Fruit fly (Drosophila melanogaster) whole organism, embryonic: ENCODE results near the gene IntS6.
A peak's percentile ranks its signal among the peaks of the same experiment; 100 is the strongest.

ENCODE experiments used
- CG11398 ChIP-seq: fragments of 200-800 bp; sonication (Bioruptor generic); optimal IDR thresholded peaks from 2 replicates; lab custom pipeline; 2016; ENCODE audit warnings: missing biosample characterization, missing genetic modification characterization
- CG11723 ChIP-seq: fragments of 200-800 bp; sonication (Bioruptor generic); optimal IDR thresholded peaks from 2 replicates; lab custom pipeline; 2017; ENCODE audit warnings: missing biosample characterization, mild to moderate bottlenecking, missing genetic modification characterization
- CG12071 ChIP-seq: fragments of 200-800 bp; sonication (Bioruptor generic); optimal IDR thresholded peaks from 3 replicates; lab custom pipeline; 2018; ENCODE audit warnings: missing biosample characterization, mild to moderate bottlenecking, missing genetic modification characterization
- CG12219 ChIP-seq: fragments of 200-800 bp; sonication (Bioruptor generic); optimal IDR thresholded peaks from 3 replicates; lab custom pipeline; 2018; ENCODE audit warnings: missing biosample characterization, mild to moderate bottlenecking, missing genetic modification characterization
- CG14014 ChIP-seq: fragments of 200-800 bp; sonication (Bioruptor generic); IDR thresholded peaks from 2 replicates; pipeline ENCODE4 v1.3.6; 2022; ENCODE audit warnings: missing biosample characterization, missing genetic modification characterization
- CG14710 ChIP-seq: fragments of 200-800 bp; sonication (Bioruptor generic); optimal IDR thresholded peaks from 3 replicates; lab custom pipeline; 2019; ENCODE audit warnings: missing biosample characterization, mild to moderate bottlenecking, missing genetic modification characterization, moderate library complexity
- CG15011 ChIP-seq: fragments of 200-800 bp; sonication (Bioruptor generic); optimal IDR thresholded peaks from 3 replicates; lab custom pipeline; 2018; ENCODE audit warnings: missing biosample characterization, mild to moderate bottlenecking, missing genetic modification characterization
- CG15269 ChIP-seq: fragments of 200-800 bp; sonication (Bioruptor generic); optimal IDR thresholded peaks from 2 replicates; lab custom pipeline; 2018; ENCODE audit warnings: missing biosample characterization, mild to moderate bottlenecking, missing genetic modification characterization, moderate library complexity
- CG15479 ChIP-seq: fragments of 200-800 bp; sonication (Bioruptor generic); optimal IDR thresholded peaks from 3 replicates; lab custom pipeline; 2019; ENCODE audit warnings: missing biosample characterization, mild to moderate bottlenecking, missing genetic modification characterization, moderate library complexity
- CG16779 ChIP-seq: fragments of 200-800 bp; sonication (Bioruptor generic); IDR thresholded peaks from 2 replicates; pipeline ENCODE4 v1.3.6; 2022; ENCODE audit warnings: missing biosample characterization, missing genetic modification characterization
- CG16863 ChIP-seq: fragments of 200-800 bp; sonication (Bioruptor generic); optimal IDR thresholded peaks from 3 replicates; lab custom pipeline; 2016; ENCODE audit warnings: missing biosample characterization, missing genetic modification characterization
- CG17186 ChIP-seq: fragments of 200-800 bp; sonication (Bioruptor generic); optimal IDR thresholded peaks from 3 replicates; lab custom pipeline; 2017; ENCODE audit warnings: missing biosample characterization, missing genetic modification reagents, missing genetic modification characterization
- CG1832 ChIP-seq: fragments of 200-800 bp; sonication (Bioruptor generic); optimal IDR thresholded peaks from 2 replicates; lab custom pipeline; 2017; ENCODE audit warnings: missing biosample characterization, mild to moderate bottlenecking, missing genetic modification characterization, inconsistent platforms
- CG33557 ChIP-seq: fragments of 200-800 bp; sonication (Bioruptor generic); optimal IDR thresholded peaks from 2 replicates; lab custom pipeline; 2019; ENCODE audit warnings: missing biosample characterization, mild to moderate bottlenecking, missing genetic modification characterization, moderate library complexity
- CG34422 ChIP-seq: fragments of 200-800 bp; sonication (Bioruptor generic); IDR thresholded peaks from 3 replicates; pipeline ENCODE4 v1.3.6; 2022; ENCODE audit warnings: missing biosample characterization, missing genetic modification characterization
- CG3847 ChIP-seq: fragments of 200-800 bp; sonication (Bioruptor generic); IDR thresholded peaks from 2 replicates; pipeline ENCODE4 v1.3.6; 2022; ENCODE audit warnings: missing biosample characterization, missing genetic modification characterization
- CG3995 ChIP-seq: fragments of 200-800 bp; sonication (Bioruptor generic); optimal IDR thresholded peaks from 3 replicates; lab custom pipeline; 2016; ENCODE audit warnings: missing biosample characterization, missing genetic modification characterization
- CG5953 ChIP-seq: fragments of 200-800 bp; sonication (Bioruptor generic); IDR thresholded peaks from 2 replicates; pipeline ENCODE4 v1.3.6; 2022; ENCODE audit warnings: missing biosample characterization, missing genetic modification characterization
- CG6689 ChIP-seq: fragments of 200-800 bp; sonication (Bioruptor generic); IDR thresholded peaks from 2 replicates; pipeline ENCODE4 v1.3.6; 2022; ENCODE audit warnings: missing biosample characterization, missing genetic modification characterization
- CG7745 ChIP-seq: fragments of 200-800 bp; sonication (Bioruptor generic); optimal IDR thresholded peaks from 2 replicates; lab custom pipeline; 2018; ENCODE audit warnings: missing biosample characterization, mild to moderate bottlenecking, missing genetic modification characterization, moderate library complexity
- CHES-1-like ChIP-seq: fragments of 200-800 bp; sonication (Bioruptor generic); optimal IDR thresholded peaks from 2 replicates; lab custom pipeline; 2016; ENCODE audit warnings: missing biosample characterization, missing genetic modification characterization
- CTCF ChIP-seq: fragments of 200-800 bp; sonication (Bioruptor generic); optimal IDR thresholded peaks from 2 replicates; lab custom pipeline; 2017; ENCODE audit warnings: missing biosample characterization, mild to moderate bottlenecking, missing genetic modification characterization, moderate library complexity
- CkIIα-i1 ChIP-seq: fragments of 200-800 bp; sonication (Bioruptor generic); IDR thresholded peaks from 2 replicates; pipeline ENCODE4 v1.3.6; 2022; ENCODE audit warnings: missing biosample characterization, missing genetic modification characterization
- CoRest ChIP-seq: fragments of 200-800 bp; sonication (Bioruptor generic); optimal IDR thresholded peaks from 3 replicates; lab custom pipeline; 2018; ENCODE audit warnings: missing biosample characterization, mild to moderate bottlenecking, missing genetic modification characterization, moderate library complexity
- Eip74EF ChIP-seq, 2 experiments: fragments of 200-800 bp in 1 of 2; fragments of >200 bp in 1 of 2; sonication (Bioruptor generic) in 1 of 2; optimal IDR thresholded peaks; 2 replicates each; lab custom pipeline; 2017 to 2019; ENCODE audit warnings: missing biosample characterization in 2 of 2, missing genetic modification characterization in 2 of 2, mild to moderate bottlenecking in 1 of 2, moderate library complexity in 1 of 2
- Gsc ChIP-seq: fragments of 200-800 bp; sonication (Bioruptor generic); IDR thresholded peaks from 2 replicates; pipeline ENCODE4 v1.3.6; 2022; ENCODE audit warnings: missing biosample characterization, missing genetic modification characterization
- Jarid2 ChIP-seq: fragments of 200-800 bp; sonication (Bioruptor generic); optimal IDR thresholded peaks from 3 replicates; lab custom pipeline; 2017; ENCODE audit warnings: mild to moderate bottlenecking, missing biosample characterization, missing genetic modification reagents, missing genetic modification characterization
- Sin3A ChIP-seq: fragments of >200 bp; optimal IDR thresholded peaks from 2 replicates; lab custom pipeline; 2018
- Sry-δ ChIP-seq: fragments of 200-800 bp; sonication (Bioruptor generic); optimal IDR thresholded peaks from 2 replicates; lab custom pipeline; 2016; ENCODE audit warnings: missing biosample characterization, missing genetic modification characterization
- Usf ChIP-seq: fragments of 200-800 bp; sonication (Bioruptor generic); optimal IDR thresholded peaks from 2 replicates; lab custom pipeline; 2017; ENCODE audit warnings: missing genotype, missing biosample characterization, missing genetic modification characterization
- ap ChIP-seq: fragments of 200-800 bp; sonication (Bioruptor generic); IDR thresholded peaks from 2 replicates; pipeline ENCODE4 v1.3.6; 2022; ENCODE audit warnings: missing biosample characterization, missing genetic modification characterization
- ash1 ChIP-seq: fragments of 200-800 bp; sonication (Bioruptor generic); optimal IDR thresholded peaks from 2 replicates; lab custom pipeline; 2018; ENCODE audit warnings: missing biosample characterization, mild to moderate bottlenecking, missing genetic modification characterization
- bowl ChIP-seq: fragments of 200-800 bp; sonication (Bioruptor generic); IDR thresholded peaks from 2 replicates; pipeline ENCODE4 v1.3.6; 2022; ENCODE audit warnings: missing biosample characterization, missing genetic modification characterization
- cg ChIP-seq: fragments of 200-800 bp; sonication (Bioruptor generic); optimal IDR thresholded peaks from 3 replicates; lab custom pipeline; 2019; ENCODE audit warnings: missing biosample characterization, mild to moderate bottlenecking, missing genetic modification characterization, moderate library complexity
- croc ChIP-seq: fragments of 200-800 bp; sonication (Bioruptor generic); conservative IDR thresholded peaks from 3 replicates; pipeline ENCODE4 v1.3.6; 2022; ENCODE audit warnings: missing biosample characterization, missing genetic modification characterization
- crp ChIP-seq, 2 experiments: fragments of 200-800 bp; sonication (Bioruptor generic); optimal IDR thresholded peaks; 2 replicates in 1 of 2; 3 replicates in 1 of 2; lab custom pipeline; 2017; ENCODE audit warnings: missing biosample characterization in 2 of 2, missing genetic modification characterization in 2 of 2, mild to moderate bottlenecking in 1 of 2, moderate library complexity in 1 of 2
- da ChIP-seq: fragments of 200-800 bp; sonication (Bioruptor generic); optimal IDR thresholded peaks from 2 replicates; lab custom pipeline; 2016; ENCODE audit warnings: missing biosample characterization, missing genetic modification characterization
- dm ChIP-seq: fragments of 200-800 bp; sonication (Bioruptor generic); optimal IDR thresholded peaks from 3 replicates; lab custom pipeline; 2016; ENCODE audit warnings: missing biosample characterization, missing genetic modification characterization
- en ChIP-seq: fragments of 200-800 bp; sonication (Bioruptor generic); optimal IDR thresholded peaks from 2 replicates; lab custom pipeline; 2016; ENCODE audit warnings: missing biosample characterization, missing genetic modification characterization
- fu2 ChIP-seq: fragments of 200-800 bp; sonication (Bioruptor generic); optimal IDR thresholded peaks from 2 replicates; lab custom pipeline; 2016; ENCODE audit warnings: missing biosample characterization, missing genetic modification characterization
- gfzf ChIP-seq: fragments of 200-800 bp; sonication (Bioruptor generic); optimal IDR thresholded peaks from 2 replicates; lab custom pipeline; 2016; ENCODE audit warnings: missing biosample characterization, mild to moderate bottlenecking, missing genetic modification characterization, moderate library complexity
- gt ChIP-seq: fragments of 200-800 bp; sonication (Bioruptor generic); IDR thresholded peaks from 2 replicates; pipeline ENCODE4 v1.3.6; 2022; ENCODE audit warnings: missing biosample characterization, missing genetic modification characterization
- jumu ChIP-seq: fragments of 200-800 bp; sonication (Bioruptor generic); optimal IDR thresholded peaks from 3 replicates; lab custom pipeline; 2016; ENCODE audit warnings: missing biosample characterization, missing genetic modification characterization
- mld ChIP-seq: fragments of 200-800 bp; sonication (Bioruptor generic); IDR thresholded peaks from 3 replicates; pipeline ENCODE4 v1.3.6; 2022; ENCODE audit warnings: missing biosample characterization, missing genetic modification characterization; ENCODE audit not compliant: partially characterized antibody
- pita ChIP-seq: fragments of 200-800 bp; sonication (Bioruptor generic); optimal IDR thresholded peaks from 2 replicates; lab custom pipeline; 2017; ENCODE audit warnings: missing biosample characterization, mild to moderate bottlenecking, missing genetic modification characterization
- scrt ChIP-seq: fragments of 200-800 bp; sonication (Bioruptor generic); optimal IDR thresholded peaks from 2 replicates; lab custom pipeline; 2018; ENCODE audit warnings: missing biosample characterization, mild to moderate bottlenecking, missing genetic modification characterization, moderate library complexity
- seq ChIP-seq: fragments of 200-800 bp; sonication (Bioruptor generic); IDR thresholded peaks from 2 replicates; pipeline ENCODE4 v1.3.6; 2022; ENCODE audit warnings: missing biosample characterization, missing genetic modification characterization
- tin ChIP-seq: fragments of 200-800 bp; sonication (Bioruptor generic); optimal IDR thresholded peaks from 3 replicates; lab custom pipeline; 2016; ENCODE audit warnings: missing biosample characterization, missing genetic modification characterization
- vnd ChIP-seq: fragments of 200-800 bp; sonication (Bioruptor generic); IDR thresholded peaks from 3 replicates; pipeline ENCODE4 v1.3.6; 2022; ENCODE audit warnings: missing biosample characterization, missing genetic modification characterization; ENCODE audit not compliant: partially characterized antibody
- yki ChIP-seq: fragments of >200 bp; optimal IDR thresholded peaks from 3 replicates; lab custom pipeline; 2018
- zen ChIP-seq: fragments of 200-800 bp; sonication (Bioruptor generic); optimal IDR thresholded peaks from 3 replicates; lab custom pipeline; 2018; ENCODE audit warnings: missing biosample characterization, mild to moderate bottlenecking, missing genetic modification characterization, moderate library complexity
- zen2 ChIP-seq: fragments of 200-800 bp; sonication (Bioruptor generic); IDR thresholded peaks from 3 replicates; pipeline ENCODE4 v1.3.6; 2022; ENCODE audit warnings: missing biosample characterization, missing genetic modification characterization; ENCODE audit not compliant: partially characterized antibody

Gene IntS6

DNA sequence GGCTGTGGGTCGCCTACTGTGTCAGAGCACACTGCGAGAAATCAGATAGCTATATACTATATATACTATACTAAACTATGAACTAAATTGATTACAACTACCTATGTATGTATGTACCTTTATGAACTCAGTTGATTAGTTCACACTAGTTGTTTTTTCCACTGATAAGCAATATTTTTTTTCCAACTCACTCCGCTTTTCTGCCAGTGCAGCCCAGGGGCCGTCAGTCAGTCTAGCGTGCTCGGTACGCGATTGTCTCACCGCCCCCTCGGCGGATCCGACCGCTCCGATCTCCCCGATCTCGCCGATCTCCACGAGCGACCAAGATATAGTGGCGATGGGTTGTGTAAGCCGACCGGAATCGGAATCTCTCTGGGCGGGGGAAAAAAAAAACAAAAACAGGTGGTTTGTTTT is 41.1 kb downstream of the IntS6 start (continued):
- no peak for TF ChIP-seq CG3995 (GFP tag; lab: Kevin White, UChicago)
- TF ChIP-seq CoRest (tag; lab: Kevin White, UChicago) = peak; percentile 82
- TF ChIP-seq CG5953 (GFP tag; lab: Robert Waterston, UW) = peak; percentile 62
- TF ChIP-seq zen2 (GFP tag; lab: Robert Waterston, UW) = no peak
- TF ChIP-seq CG6689 (GFP tag; lab: Robert Waterston, UW) = peak; percentile 93
- TF ChIP-seq CG12219 (GFP tag; lab: Kevin White, UChicago) = peak; percentile 67
- TF ChIP-seq CG16863 (GFP tag; lab: Kevin White, UChicago) = peak; percentile 31
- peak in 1 of 2 experiments; percentile 72 for TF ChIP-seq Eip74EF (GFP tag; optimal IDR thresholded peaks at IDR 0.05; lab: Kevin White, UChicago)
- no peak for TF ChIP-seq mld (GFP tag; lab: Robert Waterston, UW)
- peak; percentile 37 for TF ChIP-seq CG11723 (GFP tag; lab: Kevin White, UChicago)
- peak; percentile 77 for TF ChIP-seq tin (GFP tag; lab: Kevin White, UChicago)
- peak; percentile 77; the same call in 2 of the 3 replicates for TF ChIP-seq croc (GFP tag; lab: Robert Waterston, UW)
- peak; percentile 53 for TF ChIP-seq gt (GFP tag; lab: Robert Waterston, UW)
- no peak for TF ChIP-seq da (GFP tag; lab: Kevin White, UChicago)
- TF ChIP-seq CG14014 (GFP tag; lab: Robert Waterston, UW) = peak; percentile 89
- no peak for TF ChIP-seq CG1832
- no peak for TF ChIP-seq vnd
- TF ChIP-seq scrt (GFP tag; lab: Kevin White, UChicago) = peak; percentile 80
- no peak for TF ChIP-seq dm
- peak in 1 of 2 experiments; percentile 25 for TF ChIP-seq crp (GFP tag; optimal IDR thresholded peaks at IDR 0.05; lab: Kevin White, UChicago)
- no peak for TF ChIP-seq CG33557 (GFP tag; lab: Kevin White, UChicago)
- no peak for TF ChIP-seq Sin3A (lab: Kevin White, UChicago)
- TF ChIP-seq en (GFP tag; lab: Kevin White, UChicago) = no peak
- peak; percentile 66 for TF ChIP-seq zen
- peak; percentile 11 for TF ChIP-seq CG17186 (GFP tag; lab: Kevin White, UChicago)
- peak; percentile 86 for TF ChIP-seq CG12071 (GFP tag; lab: Kevin White, UChicago)
- TF ChIP-seq CTCF (GFP tag; lab: Kevin White, UChicago) = peak; percentile 36
- no peak for TF ChIP-seq Usf (GFP tag; lab: Kevin White, UChicago)
- TF ChIP-seq CG7745 (tag; lab: Kevin White, UChicago) = no peak
- TF ChIP-seq cg (GFP tag; lab: Kevin White, UChicago) = no peak
- no peak for TF ChIP-seq CG11398 (GFP tag; lab: Kevin White, UChicago)
- peak; percentile 84 for TF ChIP-seq Gsc (GFP tag; lab: Robert Waterston, UW)
- peak; percentile 48 for TF ChIP-seq CG14710 (tag; lab: Kevin White, UChicago)
- peak; percentile 92 for TF ChIP-seq CG34422 (GFP tag; lab: Robert Waterston, UW)
- TF ChIP-seq CkIIα-i1 (GFP tag; lab: Robert Waterston, UW) = 0 out of 2 replicates have a peak, but pooled peaks have one; percentile 47
- TF ChIP-seq gfzf (GFP tag; lab: Kevin White, UChicago) = no peak
- TF ChIP-seq Jarid2 (GFP tag; lab: Kevin White, UChicago) = peak; percentile 64
- peak; percentile 68 for TF ChIP-seq jumu (GFP tag; lab: Kevin White, UChicago)
- peak; percentile 5 for TF ChIP-seq ash1 (GFP tag; lab: Kevin White, UChicago)
- peak; percentile 84 for TF ChIP-seq CG15269 (tag; lab: Kevin White, UChicago)
- TF ChIP-seq ap = peak; percentile 80
- TF ChIP-seq seq (GFP tag; lab: Robert Waterston, UW) = peak; percentile 79
- no peak for TF ChIP-seq pita (GFP tag; lab: Kevin White, UChicago)
- peak; percentile 27 for TF ChIP-seq CHES-1-like (GFP tag; lab: Kevin White, UChicago)
- TF ChIP-seq fu2 (GFP tag; lab: Kevin White, UChicago) = no peak
- peak; percentile 30 for TF ChIP-seq Sry-δ (GFP tag; lab: Kevin White, UChicago)
- no peak for TF ChIP-seq yki (lab: Kevin White, UChicago)
- TF ChIP-seq CG16779 (GFP tag; lab: Robert Waterston, UW) = peak; percentile 89
- TF ChIP-seq CG15479 = no peak
- TF ChIP-seq bowl (GFP tag; lab: Robert Waterston, UW) = peak; percentile 39; the same call in 1 of the 2 replicates
- peak; percentile 84 for TF ChIP-seq CG3847 (GFP tag; lab: Robert Waterston, UW)
- TF ChIP-seq CG15011 (GFP tag; lab: Kevin White, UChicago) = peak; percentile 73
